Worm (Caenorhabditis elegans) whole organism, young adult: ENCODE data around the gene hipr-1.

Experiments
- Y53G8AR.9 ChIP-seq: fragments of 200-800 bp; sonication (Bioruptor generic); conservative IDR thresholded peaks from 2 replicates; pipeline ENCODE4 v1.3.6; 2022; ENCODE audit warnings: missing genetic modification reagents, missing genetic modification characterization, missing compliant biosample characterization
- efl-1 ChIP-seq: fragments of 150-350 bp; optimal IDR thresholded peaks from 2 replicates; lab custom pipeline; 2014; ENCODE audit warnings: missing biosample characterization, missing genetic modification reagents, missing genetic modification characterization
- hmg-1.2 ChIP-seq: fragments of 200-800 bp; sonication (Bioruptor generic); IDR thresholded peaks from 2 replicates; pipeline ENCODE4 v1.3.6; 2022; ENCODE audit warnings: missing genetic modification reagents, missing genetic modification characterization, missing compliant biosample characterization
- snpc-4 ChIP-seq, 5 experiments: fragments of 150-350 bp in 1 of 5; sonication (generic microtip) in 4 of 5; optimal IDR thresholded peaks; 2 replicates each; lab custom pipeline; 2014 to 2018; ENCODE audit warnings: missing genetic modification characterization in 5 of 5, missing biosample characterization in 3 of 5, antibody characterized with exemption in 2 of 5, mild to moderate bottlenecking in 2 of 5, missing compliant biosample characterization in 2 of 5, missing genotype in 2 of 5, moderate library complexity in 2 of 5, missing genetic modification reagents in 1 of 5
- unc-62 ChIP-seq: fragments of 150-350 bp; optimal IDR thresholded peaks from 2 replicates; lab custom pipeline; 2014; ENCODE audit warnings: missing biosample characterization, missing genetic modification reagents, missing genetic modification characterization

ce11 chrIII:8719105-8719504 lies 897 bp upstream of the hipr-1 start:
- TF ChIP-seq hmg-1.2 (GFP tag; lab: Robert Waterston, UW), result no peak
- no peak for TF ChIP-seq Y53G8AR.9 (GFP tag; lab: Robert Waterston, UW)
- no peak for TF ChIP-seq unc-62 (GFP tag; lab: Kevin White, UChicago)
- TF ChIP-seq snpc-4 (GFP tag; optimal IDR thresholded peaks at IDR 0.05; lab: Kevin White, UChicago), result no peak
- no peak for TF ChIP-seq snpc-4 (tag; optimal IDR thresholded peaks at IDR 0.05; lab: Kevin White, UChicago)
- TF ChIP-seq efl-1, result no peak
